Fruit fly (Drosophila melanogaster): Measurements from ENCODE around the gene sgg.

The sgg gene

dm6 chrX:2647472-2647883, 13.7 kb downstream of the sgg start (continued):
- TF ChIP-seq usp (GFP tag; optimal IDR thresholded peaks at IDR 0.05), result no peak
- peak; percentile 96 for TF ChIP-seq Med (GFP tag)
- peak; percentile 50 for TF ChIP-seq gro (GFP tag; optimal IDR thresholded peaks at IDR 0.05)
- TF ChIP-seq sna (GFP tag; IDR thresholded peaks at IDR 0.05; ENCODE audit: partially characterized antibody), result no peak
- peak; percentile 84 for TF ChIP-seq CG1603 (tag; optimal IDR thresholded peaks at IDR 0.05)
- TF ChIP-seq Atf6 (GFP tag; IDR thresholded peaks at IDR 0.05), result peak; percentile 71
- TF ChIP-seq CG7839 (tag; optimal IDR thresholded peaks at IDR 0.05), result peak; percentile 72
- TF ChIP-seq TFAM (GFP tag; optimal IDR thresholded peaks at IDR 0.05), result no peak
- peak; percentile 64 for TF ChIP-seq Hsf (GFP tag; optimal IDR thresholded peaks at IDR 0.05)
- no peak for TF ChIP-seq CG5953 (GFP tag; IDR thresholded peaks at IDR 0.05)
- TF ChIP-seq CG15479 (GFP tag; optimal IDR thresholded peaks at IDR 0.05), result no peak
- TF ChIP-seq Myb (GFP tag; optimal IDR thresholded peaks at IDR 0.05), result peak; percentile 39
- 0 out of 2 replicates have a peak, but pooled peaks have one; percentile 17 for TF ChIP-seq dimm (GFP tag; IDR thresholded peaks at IDR 0.05)
- TF ChIP-seq CG14860 (GFP tag; IDR thresholded peaks at IDR 0.05; ENCODE audit: partially characterized antibody), result no peak
- no peak for TF ChIP-seq sima (GFP tag; optimal IDR thresholded peaks at IDR 0.05)
- no peak for TF ChIP-seq CG8478 (optimal IDR thresholded peaks at IDR 0.05)
- peak; percentile 66; the same call in 1 of the 2 replicates for TF ChIP-seq CG32532 (GFP tag; IDR thresholded peaks at IDR 0.05)
- no peak for TF ChIP-seq CG16779 (GFP tag; IDR thresholded peaks at IDR 0.05)
- peak; percentile 29; the same call in 1 of the 3 replicates for TF ChIP-seq jigr1 (GFP tag; IDR thresholded peaks at IDR 0.05)
- peak; percentile 64 for TF ChIP-seq Xrp1 (GFP tag; IDR thresholded peaks at IDR 0.05)
- no peak for TF ChIP-seq Awh (GFP tag; IDR thresholded peaks at IDR 0.05)
- no peak for TF ChIP-seq Nf-YA (GFP tag; IDR thresholded peaks at IDR 0.05)
- peak; percentile 53 for TF ChIP-seq CG17568 (GFP tag; optimal IDR thresholded peaks at IDR 0.05)
- TF ChIP-seq GATAe (GFP tag; conservative IDR thresholded peaks at IDR 0.05), result no peak
- TF ChIP-seq mirr (GFP tag; optimal IDR thresholded peaks at IDR 0.05), result peak; percentile 8
- peak; percentile 26; the same call in 1 of the 2 replicates for TF ChIP-seq CG32772 (GFP tag; IDR thresholded peaks at IDR 0.05)
- TF ChIP-seq pum (GFP tag; optimal IDR thresholded peaks at IDR 0.05), result peak; percentile 50
- no peak for TF ChIP-seq CG34422 (GFP tag; IDR thresholded peaks at IDR 0.05)
- TF ChIP-seq CG6813 (GFP tag; optimal IDR thresholded peaks at IDR 0.05), result peak; percentile 60
- peak; percentile 5 for TF ChIP-seq Lhr (GFP tag; optimal IDR thresholded peaks at IDR 0.05)
- peak; percentile 54 for TF ChIP-seq ATbp (GFP tag; optimal IDR thresholded peaks at IDR 0.05)
- TF ChIP-seq CG7357 (GFP tag; IDR thresholded peaks at IDR 0.05), result no peak
- TF ChIP-seq chif (GFP tag; optimal IDR thresholded peaks at IDR 0.05), result peak; percentile 51 to 59
- no peak for TF ChIP-seq CG1832 (GFP tag; optimal IDR thresholded peaks at IDR 0.05)
- TF ChIP-seq odd (GFP tag; optimal IDR thresholded peaks at IDR 0.05), result peak; percentile 40
- no peak for TF ChIP-seq luna (GFP tag; optimal IDR thresholded peaks at IDR 0.05)
- TF ChIP-seq CG31365 (tag; optimal IDR thresholded peaks at IDR 0.05), result peak; percentile 24
- TF ChIP-seq Chrac-16 (GFP tag; optimal IDR thresholded peaks at IDR 0.05), result peak; percentile 48
- TF ChIP-seq Camta (GFP tag; optimal IDR thresholded peaks at IDR 0.05), result peak; percentile 31
- TF ChIP-seq CG7928 (GFP tag; optimal IDR thresholded peaks at IDR 0.05), result no peak
- TF ChIP-seq Spps (tag; optimal IDR thresholded peaks at IDR 0.05), result no peak
- TF ChIP-seq ara (GFP tag; IDR thresholded peaks at IDR 0.05), result peak; percentile 34; the same call in 1 of the 2 replicates
- TF ChIP-seq ac (GFP tag; optimal IDR thresholded peaks at IDR 0.05), result no peak
- peak; percentile 27 for TF ChIP-seq schlank (tag; optimal IDR thresholded peaks at IDR 0.05)
- TF ChIP-seq CG1647 (GFP tag; optimal IDR thresholded peaks at IDR 0.05), result peak; percentile 45
- 0 out of 2 replicates have a peak, but pooled peaks have one; percentile 10 for TF ChIP-seq ranshi (GFP tag; IDR thresholded peaks at IDR 0.05)
- no peak for TF ChIP-seq CG7987 (GFP tag; optimal IDR thresholded peaks at IDR 0.05)
- no peak for TF ChIP-seq zen (tag; optimal IDR thresholded peaks at IDR 0.05)
- TF ChIP-seq bowl (GFP tag; IDR thresholded peaks at IDR 0.05), result no peak
- peak; percentile 64 for TF ChIP-seq CG31441 (GFP tag; IDR thresholded peaks at IDR 0.05)
- TF ChIP-seq CG7745 (tag; optimal IDR thresholded peaks at IDR 0.05), result no peak
- TF ChIP-seq CG12219 (GFP tag; optimal IDR thresholded peaks at IDR 0.05), result peak; percentile 74

All from whole organism, embryonic.